Fruit fly (Drosophila melanogaster): ENCODE measurements around the gene Sema5c.

Gene Sema5c

dm6 chr3L:12078551-12079318 lies 2.9 kb downstream of the Sema5c start:
- TF ChIP-seq ttk (optimal IDR thresholded peaks at IDR 0.05) (no peak), Sin3A (optimal IDR thresholded peaks at IDR 0.05) (no peak), Myc (optimal IDR thresholded peaks at IDR 0.05) (no peak), insv (optimal IDR thresholded peaks at IDR 0.05) (no peak), h (optimal IDR thresholded peaks at IDR 0.05) (no peak), psq (optimal IDR thresholded peaks at IDR 0.05) (no peak)

dm6 chr3L:12077953-12078352 lies 3.7 kb downstream of the Sema5c start:
- TF ChIP-seq insv (optimal IDR thresholded peaks at IDR 0.05) (no peak), h (optimal IDR thresholded peaks at IDR 0.05) (no peak), Sin3A (optimal IDR thresholded peaks at IDR 0.05) (no peak), ttk (optimal IDR thresholded peaks at IDR 0.05) (no peak), psq (optimal IDR thresholded peaks at IDR 0.05) (no peak), Myc (optimal IDR thresholded peaks at IDR 0.05) (no peak)

- TF ChIP-seq Sin3A (optimal IDR thresholded peaks at IDR 0.05) (no peak), ttk (optimal IDR thresholded peaks at IDR 0.05) (no peak), psq (optimal IDR thresholded peaks at IDR 0.05) (no peak), h (optimal IDR thresholded peaks at IDR 0.05) (no peak), insv (optimal IDR thresholded peaks at IDR 0.05) (no peak), Myc (optimal IDR thresholded peaks at IDR 0.05) (no peak)
Measured at dm6 chr3L:12077348-12077747, 4.3 kb downstream of the Sema5c start.

- TF ChIP-seq h (optimal IDR thresholded peaks at IDR 0.05) (no peak), ttk (optimal IDR thresholded peaks at IDR 0.05) (no peak), Myc (optimal IDR thresholded peaks at IDR 0.05) (no peak), Sin3A (optimal IDR thresholded peaks at IDR 0.05) (no peak), psq (optimal IDR thresholded peaks at IDR 0.05) (no peak), insv (optimal IDR thresholded peaks at IDR 0.05) (no peak)
Measured at dm6 chr3L:12076312-12076711, 5.3 kb downstream of the Sema5c start.

- no peak for TF ChIP-seq Sin3A (optimal IDR thresholded peaks at IDR 0.05)
- TF ChIP-seq ttk (optimal IDR thresholded peaks at IDR 0.05), result no peak
- TF ChIP-seq Myc (optimal IDR thresholded peaks at IDR 0.05), result no peak
- TF ChIP-seq insv (optimal IDR thresholded peaks at IDR 0.05), result no peak
- TF ChIP-seq h (optimal IDR thresholded peaks at IDR 0.05), result no peak
- no peak for TF ChIP-seq psq (optimal IDR thresholded peaks at IDR 0.05)
Measured at dm6 chr3L:12074952-12075351, 6.7 kb downstream of the Sema5c start.

- no peak for TF ChIP-seq insv (optimal IDR thresholded peaks at IDR 0.05)
Measured at dm6 chr3L:12073861-12074633, 7.6 kb downstream of the Sema5c start.

- TF ChIP-seq h (optimal IDR thresholded peaks at IDR 0.05), result no peak
- no peak for TF ChIP-seq ttk (optimal IDR thresholded peaks at IDR 0.05)
- no peak for TF ChIP-seq Sin3A (optimal IDR thresholded peaks at IDR 0.05)
- TF ChIP-seq psq (optimal IDR thresholded peaks at IDR 0.05), result no peak
- TF ChIP-seq insv (optimal IDR thresholded peaks at IDR 0.05), result no peak
- TF ChIP-seq Myc (optimal IDR thresholded peaks at IDR 0.05), result no peak
Measured at dm6 chr3L:12073076-12073475, 8.6 kb downstream of the Sema5c start.

- TF ChIP-seq insv (optimal IDR thresholded peaks at IDR 0.05), result no peak
- TF ChIP-seq ttk (optimal IDR thresholded peaks at IDR 0.05), result no peak
Measured at dm6 chr3L:12072388-12072787, 9.2 kb downstream of the Sema5c start.

dm6 chr3L:12066699-12067287 lies 14.8 kb downstream of the Sema5c start:
- TF ChIP-seq Myc (optimal IDR thresholded peaks at IDR 0.05) (no peak), ttk (optimal IDR thresholded peaks at IDR 0.05) (no peak), h (optimal IDR thresholded peaks at IDR 0.05) (no peak), Sin3A (optimal IDR thresholded peaks at IDR 0.05) (no peak), psq (optimal IDR thresholded peaks at IDR 0.05) (no peak), insv (optimal IDR thresholded peaks at IDR 0.05) (no peak)

dm6 chr3L:12064759-12065158 lies 16.9 kb downstream of the Sema5c start, which contains the start of gene rols:
TSS of gene rols (minus strand) at chr3L:12064859.
- no peak for TF ChIP-seq h (optimal IDR thresholded peaks at IDR 0.05)
- no peak for TF ChIP-seq Myc (optimal IDR thresholded peaks at IDR 0.05)
- TF ChIP-seq psq (optimal IDR thresholded peaks at IDR 0.05), result no peak

dm6 chr3L:12063442-12064080 lies 18.1 kb downstream of the Sema5c start:
- TF ChIP-seq Myc (optimal IDR thresholded peaks at IDR 0.05), result no peak
- TF ChIP-seq Sin3A (optimal IDR thresholded peaks at IDR 0.05), result no peak
- no peak for TF ChIP-seq ttk (optimal IDR thresholded peaks at IDR 0.05)
- TF ChIP-seq h (optimal IDR thresholded peaks at IDR 0.05), result no peak
- TF ChIP-seq insv (optimal IDR thresholded peaks at IDR 0.05), result no peak
- no peak for TF ChIP-seq psq (optimal IDR thresholded peaks at IDR 0.05)

- TF ChIP-seq Sin3A (optimal IDR thresholded peaks at IDR 0.05) (no peak), Myc (optimal IDR thresholded peaks at IDR 0.05) (no peak)
Measured at dm6 chr3L:12062788-12063218, 18.8 kb downstream of the Sema5c start.
